Worm (Caenorhabditis elegans): Measurements from ENCODE around the gene C01G5.3.

Gene C01G5.3

DNA sequence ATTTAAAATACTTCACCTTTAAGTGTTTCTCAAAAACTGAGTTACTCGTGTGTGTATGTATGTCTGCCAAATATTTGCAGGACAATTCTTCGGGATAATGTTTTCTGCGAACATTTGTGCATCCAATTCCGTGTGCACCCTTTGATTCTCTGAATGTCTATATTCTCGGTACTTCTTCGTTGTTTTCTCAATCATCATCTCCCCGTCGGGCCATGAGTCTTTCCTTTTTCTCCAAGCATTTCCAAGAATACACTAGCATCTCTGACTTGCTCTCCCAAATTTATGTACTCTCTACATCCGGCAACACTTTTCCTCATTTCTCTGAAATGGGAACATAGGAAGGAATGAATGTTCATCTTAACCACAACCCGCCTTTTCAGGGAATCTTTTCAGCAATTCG lies 21.3 kb upstream of the C01G5.3 start:
- TF ChIP-seq ztf-29 (GFP tag; IDR thresholded peaks at IDR 0.05) (no peak), flt-1 (GFP tag; IDR thresholded peaks at IDR 0.05) (no peak), cog-1 (tag; optimal IDR thresholded peaks at IDR 0.05) (no peak), tab-1 (GFP tag; IDR thresholded peaks at IDR 0.05) (no peak), klf-2 (GFP tag; conservative IDR thresholded peaks at IDR 0.05) (no peak), ztf-23 (GFP tag; IDR thresholded peaks at IDR 0.05) (no peak), T22C8.4 (GFP tag; IDR thresholded peaks at IDR 0.05) (no peak), ref-1 (GFP tag; conservative IDR thresholded peaks at IDR 0.05) (no peak), med-1 (GFP tag; optimal IDR thresholded peaks at IDR 0.05; ENCODE audit: insufficient read depth) (no peak)

DNA sequence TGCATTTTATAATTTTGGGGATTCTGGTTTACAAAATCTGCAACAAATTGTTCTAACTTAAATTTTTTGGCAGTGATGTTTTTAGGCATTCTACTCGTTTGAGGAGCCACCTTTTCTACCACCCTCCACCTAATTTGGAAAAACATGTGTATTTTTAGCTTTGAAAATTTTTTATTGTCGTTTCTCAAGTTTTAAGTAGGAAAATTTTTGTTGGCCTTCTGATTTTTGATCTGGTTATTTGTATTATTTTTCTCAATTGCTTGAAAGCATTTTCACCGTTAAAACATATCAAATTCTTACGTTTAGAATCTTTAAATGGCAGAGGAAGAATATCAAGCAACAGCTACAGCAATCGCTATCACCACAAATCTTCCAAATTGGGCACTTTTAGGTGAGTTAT lies 18.1 kb upstream of the C01G5.3 start, which contains the start of gene C01G5.7:
Gene C01G5.7 (plus strand): TSS at position 301 of the 400 bp plus-strand sequence.
- TF ChIP-seq ref-1 (GFP tag; conservative IDR thresholded peaks at IDR 0.05) (no peak), cog-1 (tag; optimal IDR thresholded peaks at IDR 0.05) (no peak), klf-2 (GFP tag; conservative IDR thresholded peaks at IDR 0.05) (no peak), med-1 (GFP tag; optimal IDR thresholded peaks at IDR 0.05; ENCODE audit: insufficient read depth) (no peak), flt-1 (GFP tag; IDR thresholded peaks at IDR 0.05) (no peak), T22C8.4 (GFP tag; IDR thresholded peaks at IDR 0.05) (no peak), ztf-29 (GFP tag; IDR thresholded peaks at IDR 0.05) (no peak), tab-1 (GFP tag; IDR thresholded peaks at IDR 0.05) (no peak), ztf-23 (GFP tag; IDR thresholded peaks at IDR 0.05) (no peak)

DNA sequence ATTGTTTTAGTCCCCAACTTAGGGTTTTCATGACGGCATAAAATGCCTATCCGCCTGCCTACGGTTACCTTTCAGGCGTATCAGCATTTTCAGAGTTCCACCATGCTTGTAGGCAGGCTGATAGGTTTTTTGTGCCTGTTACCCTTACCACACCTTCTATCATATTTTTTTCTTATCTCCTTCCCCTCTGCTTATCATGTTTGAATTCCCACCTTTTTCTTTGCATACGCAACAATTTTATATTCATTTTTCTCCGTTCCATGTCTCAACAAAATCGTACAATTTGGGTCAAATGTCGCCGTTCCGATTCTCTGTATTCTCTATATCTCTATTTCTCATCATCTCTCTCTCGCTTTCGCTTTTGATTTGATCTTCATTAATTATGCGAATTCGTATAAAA lies 16.4 kb upstream of the C01G5.3 start, which contains the start of gene C01G5.9:
Gene C01G5.9 (plus strand): TSS at position 301 of the 400 bp plus-strand sequence.
- TF ChIP-seq ztf-23 (GFP tag; IDR thresholded peaks at IDR 0.05), result no peak
- no peak for TF ChIP-seq med-1 (GFP tag; optimal IDR thresholded peaks at IDR 0.05; ENCODE audit: insufficient read depth)
- no peak for TF ChIP-seq cog-1 (tag; optimal IDR thresholded peaks at IDR 0.05)
- TF ChIP-seq tab-1 (GFP tag; IDR thresholded peaks at IDR 0.05), result no peak
- no peak for TF ChIP-seq flt-1 (GFP tag; IDR thresholded peaks at IDR 0.05)
- TF ChIP-seq ztf-29 (GFP tag; IDR thresholded peaks at IDR 0.05), result no peak
- no peak for TF ChIP-seq ref-1 (GFP tag; conservative IDR thresholded peaks at IDR 0.05)
- TF ChIP-seq klf-2 (GFP tag; conservative IDR thresholded peaks at IDR 0.05), result no peak

DNA sequence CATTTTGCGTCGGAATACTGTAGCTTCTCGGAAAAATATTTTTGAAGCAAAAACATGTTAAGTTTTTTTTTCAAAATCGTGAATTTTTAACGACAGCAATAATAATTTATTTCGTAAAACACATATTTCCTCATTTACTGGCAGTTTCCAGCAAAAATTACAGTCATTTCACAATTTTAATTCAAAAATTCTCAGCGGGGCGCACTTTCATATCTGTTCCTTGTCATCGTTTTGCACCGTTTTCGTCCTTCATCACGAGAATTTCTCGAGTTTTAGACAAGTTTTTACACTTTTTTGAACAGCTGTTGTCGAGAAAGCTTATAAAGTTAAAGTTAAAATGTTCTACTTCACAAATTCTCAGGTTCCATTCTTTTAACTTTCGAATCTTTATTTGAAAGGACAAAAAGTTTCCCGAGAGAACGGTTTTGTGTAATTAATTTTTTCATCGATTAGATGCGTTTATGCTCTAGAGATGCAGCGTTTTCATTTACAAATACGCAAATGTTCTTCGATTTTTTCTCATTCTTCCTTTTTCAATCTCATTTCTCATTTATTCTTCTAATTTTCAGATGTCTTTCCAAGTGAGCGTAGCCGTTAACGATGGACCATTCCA lies 13.6 kb upstream of the C01G5.3 start, which contains the start of gene ddi-1:
Gene ddi-1 (plus strand): TSS at position 563 of the 613 bp plus-strand sequence.
- TF ChIP-seq ref-1 (GFP tag; conservative IDR thresholded peaks at IDR 0.05), result no peak
- no peak for TF ChIP-seq klf-2 (GFP tag; conservative IDR thresholded peaks at IDR 0.05)
- TF ChIP-seq cog-1 (tag; optimal IDR thresholded peaks at IDR 0.05), result no peak
- TF ChIP-seq ztf-29 (GFP tag; IDR thresholded peaks at IDR 0.05), result no peak
- no peak for TF ChIP-seq tab-1 (GFP tag; IDR thresholded peaks at IDR 0.05)
- no peak for TF ChIP-seq ztf-23 (GFP tag; IDR thresholded peaks at IDR 0.05)
- TF ChIP-seq flt-1 (GFP tag; IDR thresholded peaks at IDR 0.05), result no peak
- no peak for TF ChIP-seq med-1 (GFP tag; optimal IDR thresholded peaks at IDR 0.05; ENCODE audit: insufficient read depth)

ce11 chrIV:6523773-6524172 lies 12.2 kb upstream of the C01G5.3 start:
- no peak for TF ChIP-seq ztf-29 (GFP tag; IDR thresholded peaks at IDR 0.05)
- TF ChIP-seq ref-1 (GFP tag; conservative IDR thresholded peaks at IDR 0.05), result no peak
- TF ChIP-seq flt-1 (GFP tag; IDR thresholded peaks at IDR 0.05), result no peak

DNA sequence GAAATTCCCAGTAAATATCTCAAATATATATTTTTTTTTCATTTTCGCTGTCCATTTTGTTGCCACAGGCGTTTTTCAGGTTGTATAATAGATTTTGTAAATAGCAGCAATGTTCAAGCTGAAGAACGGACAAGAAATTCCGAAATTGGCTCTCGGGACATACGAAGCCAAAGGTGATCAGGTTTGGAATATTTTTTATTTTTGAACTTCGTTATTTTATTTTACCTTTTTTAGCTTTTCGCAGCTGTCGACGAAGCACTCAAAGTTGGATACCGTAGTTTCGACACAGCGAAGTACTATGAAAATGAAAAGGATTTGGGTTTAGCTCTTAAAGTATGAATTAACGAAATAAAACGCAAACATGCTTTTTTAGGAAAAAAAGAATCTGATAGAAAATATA lies 11.5 kb upstream of the C01G5.3 start, which contains the start of gene C01G5.5:
Gene C01G5.5 (plus strand): TSS at position 80 of the 400 bp plus-strand sequence.
- TF ChIP-seq flt-1 (GFP tag; IDR thresholded peaks at IDR 0.05) (no peak), ztf-29 (GFP tag; IDR thresholded peaks at IDR 0.05) (no peak), med-1 (GFP tag; optimal IDR thresholded peaks at IDR 0.05; ENCODE audit: insufficient read depth) (no peak), cog-1 (tag; optimal IDR thresholded peaks at IDR 0.05) (no peak), T22C8.4 (GFP tag; IDR thresholded peaks at IDR 0.05) (no peak)

- TF ChIP-seq T22C8.4 (GFP tag; IDR thresholded peaks at IDR 0.05), result no peak
- no peak for TF ChIP-seq klf-2 (GFP tag; conservative IDR thresholded peaks at IDR 0.05)
- no peak for TF ChIP-seq ztf-29 (GFP tag; IDR thresholded peaks at IDR 0.05)
- TF ChIP-seq ref-1 (GFP tag; conservative IDR thresholded peaks at IDR 0.05), result no peak
- no peak for TF ChIP-seq cog-1 (tag; optimal IDR thresholded peaks at IDR 0.05)
- no peak for TF ChIP-seq flt-1 (GFP tag; IDR thresholded peaks at IDR 0.05)
- TF ChIP-seq med-1 (GFP tag; optimal IDR thresholded peaks at IDR 0.05; ENCODE audit: insufficient read depth), result no peak
- TF ChIP-seq ztf-23 (GFP tag; IDR thresholded peaks at IDR 0.05), result no peak
- no peak for TF ChIP-seq tab-1 (GFP tag; IDR thresholded peaks at IDR 0.05)
Observed at ce11 chrIV:6526522-6526921, 9.5 kb upstream of the C01G5.3 start.

ce11 chrIV:6528202-6528601 lies 7.8 kb upstream of the C01G5.3 start:
- no peak for TF ChIP-seq T22C8.4 (GFP tag; IDR thresholded peaks at IDR 0.05)
- TF ChIP-seq ref-1 (GFP tag; conservative IDR thresholded peaks at IDR 0.05), result no peak
- no peak for TF ChIP-seq ztf-23 (GFP tag; IDR thresholded peaks at IDR 0.05)
- no peak for TF ChIP-seq tab-1 (GFP tag; IDR thresholded peaks at IDR 0.05)
- no peak for TF ChIP-seq flt-1 (GFP tag; IDR thresholded peaks at IDR 0.05)
- TF ChIP-seq cog-1 (tag; optimal IDR thresholded peaks at IDR 0.05), result no peak
- TF ChIP-seq ztf-29 (GFP tag; IDR thresholded peaks at IDR 0.05), result no peak
- no peak for TF ChIP-seq klf-2 (GFP tag; conservative IDR thresholded peaks at IDR 0.05)
- no peak for TF ChIP-seq med-1 (GFP tag; optimal IDR thresholded peaks at IDR 0.05; ENCODE audit: insufficient read depth)

ce11 chrIV:6529832-6530231 lies 6.2 kb upstream of the C01G5.3 start:
- TF ChIP-seq med-1 (GFP tag; optimal IDR thresholded peaks at IDR 0.05; ENCODE audit: insufficient read depth), result no peak
- no peak for TF ChIP-seq T22C8.4 (GFP tag; IDR thresholded peaks at IDR 0.05)
- no peak for TF ChIP-seq klf-2 (GFP tag; conservative IDR thresholded peaks at IDR 0.05)
- TF ChIP-seq ztf-29 (GFP tag; IDR thresholded peaks at IDR 0.05), result no peak
- TF ChIP-seq ztf-23 (GFP tag; IDR thresholded peaks at IDR 0.05), result no peak
- no peak for TF ChIP-seq flt-1 (GFP tag; IDR thresholded peaks at IDR 0.05)

ce11 chrIV:6531450-6531849 lies 4.6 kb upstream of the C01G5.3 start, which contains the start of gene C01G5.4:
C01G5.4 (plus strand) TSS chrIV:6531750.
- TF ChIP-seq cog-1 (tag; optimal IDR thresholded peaks at IDR 0.05), result no peak
- TF ChIP-seq ztf-23 (GFP tag; IDR thresholded peaks at IDR 0.05), result no peak
- TF ChIP-seq ztf-29 (GFP tag; IDR thresholded peaks at IDR 0.05), result no peak
- TF ChIP-seq ref-1 (GFP tag; conservative IDR thresholded peaks at IDR 0.05), result no peak
- no peak for TF ChIP-seq med-1 (GFP tag; optimal IDR thresholded peaks at IDR 0.05; ENCODE audit: insufficient read depth)
- TF ChIP-seq klf-2 (GFP tag; conservative IDR thresholded peaks at IDR 0.05), result no peak
- TF ChIP-seq T22C8.4 (GFP tag; IDR thresholded peaks at IDR 0.05), result no peak
- TF ChIP-seq flt-1 (GFP tag; IDR thresholded peaks at IDR 0.05), result no peak
- no peak for TF ChIP-seq tab-1 (GFP tag; IDR thresholded peaks at IDR 0.05)
